Worm (Caenorhabditis elegans) whole organism, midembryonic: Measurements from ENCODE around the gene Y82E9BR.20.

Experiments used
- cog-1 ChIP-seq: sonication (generic microtip); optimal IDR thresholded peaks from 2 replicates; lab custom pipeline; 2016; ENCODE audit warnings: missing genetic modification characterization, missing compliant biosample characterization
- flt-1 ChIP-seq: fragments of 200-800 bp; sonication (Bioruptor generic); IDR thresholded peaks from 2 replicates; pipeline ENCODE4 v1.3.6; 2022; ENCODE audit warnings: missing genetic modification characterization, missing compliant biosample characterization
- klf-2 ChIP-seq: fragments of 200-800 bp; sonication (Bioruptor generic); conservative IDR thresholded peaks from 2 replicates; pipeline ENCODE4 v1.3.6; 2022; ENCODE audit warnings: missing genetic modification reagents, missing genetic modification characterization, missing compliant biosample characterization
- med-1 ChIP-seq: sonication (generic microtip); optimal IDR thresholded peaks from 2 replicates; lab custom pipeline; 2017; ENCODE audit warnings: missing genetic modification characterization, mild to moderate bottlenecking, missing compliant biosample characterization, antibody characterized with exemption, missing genetic modification reagents; ENCODE audit not compliant: insufficient read depth
- ref-1 ChIP-seq: fragments of 200-800 bp; sonication (Bioruptor generic); conservative IDR thresholded peaks from 2 replicates; pipeline ENCODE4 v1.3.6; 2022; ENCODE audit warnings: missing genetic modification reagents, missing genetic modification characterization, missing compliant biosample characterization
- tab-1 ChIP-seq: fragments of 200-800 bp; sonication (Bioruptor generic); IDR thresholded peaks from 2 replicates; pipeline ENCODE4 v1.3.6; 2022; ENCODE audit warnings: missing genetic modification characterization, missing compliant biosample characterization
- ztf-23 ChIP-seq: fragments of 200-800 bp; sonication (Bioruptor generic); IDR thresholded peaks from 2 replicates; pipeline ENCODE4 v1.3.6; 2022; ENCODE audit warnings: missing genetic modification reagents, missing genetic modification characterization, missing compliant biosample characterization
- ztf-29 ChIP-seq: fragments of 200-800 bp; sonication (Bioruptor generic); IDR thresholded peaks from 2 replicates; pipeline ENCODE4 v1.3.6; 2022; ENCODE audit warnings: missing genetic modification reagents, missing genetic modification characterization, missing compliant biosample characterization

ce11 chrIII:1340240-1340639, 34.0 kb upstream of the Y82E9BR.20 start, which contains the start of gene fbxa-5:
- TF ChIP-seq klf-2 (GFP tag; lab: Robert Waterston, UW) (no peak), cog-1 (tag; lab: Kevin White, UChicago) (no peak), ztf-23 (no peak), flt-1 (no peak), ref-1 (GFP tag; lab: Robert Waterston, UW) (no peak), ztf-29 (GFP tag; lab: Robert Waterston, UW) (no peak), tab-1 (no peak), med-1 (GFP tag; lab: Kevin White, UChicago) (no peak)
